Worm (Caenorhabditis elegans): ENCODE data around the gene M163.10.

Gene M163.10

ce11 chrX:14481637-14482036 lies 10.8 kb downstream of the M163.10 start:
- TF ChIP-seq lin-39 (tag; optimal IDR thresholded peaks at IDR 0.05) (no peak), nhr-237 (tag; optimal IDR thresholded peaks at IDR 0.05) (no peak), ceh-82 (tag; optimal IDR thresholded peaks at IDR 0.05) (no peak), nhr-25 (tag; optimal IDR thresholded peaks at IDR 0.05) (no peak), snpc-4 (tag; optimal IDR thresholded peaks at IDR 0.05) (peak; percentile 70), fos-1 (tag; optimal IDR thresholded peaks at IDR 0.05) (no peak), sem-4 (tag; optimal IDR thresholded peaks at IDR 0.05) (no peak)

- no peak for TF ChIP-seq snpc-4 (tag; optimal IDR thresholded peaks at IDR 0.05)
- no peak for TF ChIP-seq unc-62 (GFP tag; optimal IDR thresholded peaks at IDR 0.05)
- TF ChIP-seq ceh-16 (tag; optimal IDR thresholded peaks at IDR 0.05): no peak
- no peak for TF ChIP-seq alr-1 (tag; optimal IDR thresholded peaks at IDR 0.05)
- no peak for TF ChIP-seq sem-4 (tag; optimal IDR thresholded peaks at IDR 0.05)
- TF ChIP-seq Y55F3AM.14 (GFP tag; optimal IDR thresholded peaks at IDR 0.05): no peak
- TF ChIP-seq nhr-10 (tag; optimal IDR thresholded peaks at IDR 0.05): no peak
- TF ChIP-seq ama-1 (optimal IDR thresholded peaks at IDR 0.05): no peak
- TF ChIP-seq blmp-1 (tag; optimal IDR thresholded peaks at IDR 0.05; ENCODE audit: insufficient read depth): no peak
- TF ChIP-seq nhr-25 (tag; optimal IDR thresholded peaks at IDR 0.05): no peak
- no peak for TF ChIP-seq nhr-21 (tag; optimal IDR thresholded peaks at IDR 0.05)
- TF ChIP-seq elt-1 (tag; optimal IDR thresholded peaks at IDR 0.05): no peak
Measured at ce11 chrX:14484827-14485226, 14.0 kb downstream of the M163.10 start, which contains the start of gene M163.8. Gene M163.8 (plus strand): TSS chrX:14485127.

DNA sequence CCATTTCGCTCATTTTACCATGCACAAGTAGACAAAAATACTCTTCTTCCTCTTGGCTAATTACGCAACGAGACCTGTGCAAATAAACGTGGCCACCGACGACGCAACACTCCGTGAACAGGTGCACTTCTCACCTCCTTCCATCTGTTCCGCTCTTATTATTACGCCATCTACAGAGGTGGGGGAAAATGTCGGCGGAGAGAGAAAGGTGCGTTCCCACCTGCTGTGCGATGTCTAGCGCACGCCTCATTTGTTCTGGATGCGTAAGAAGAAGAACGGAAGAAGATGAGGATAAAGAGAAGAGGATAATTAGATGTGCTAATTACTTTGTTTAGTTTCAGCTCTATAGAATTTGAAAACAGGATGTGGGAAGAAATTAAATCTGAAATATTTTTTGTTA lies 15.7 kb downstream of the M163.10 start:
- no peak for TF ChIP-seq nhr-6 (tag; optimal IDR thresholded peaks at IDR 0.05)
- TF ChIP-seq peb-1 (tag; optimal IDR thresholded peaks at IDR 0.05): no peak
- TF ChIP-seq dmd-4 (tag; optimal IDR thresholded peaks at IDR 0.05): no peak
- no peak for TF ChIP-seq unc-55 (GFP tag; optimal IDR thresholded peaks at IDR 0.05)
- no peak for TF ChIP-seq fos-1 (tag; optimal IDR thresholded peaks at IDR 0.05)
- no peak for TF ChIP-seq nhr-237 (tag; optimal IDR thresholded peaks at IDR 0.05)
- no peak for TF ChIP-seq nhr-11 (tag; optimal IDR thresholded peaks at IDR 0.05)
- no peak for TF ChIP-seq snpc-4 (tag; optimal IDR thresholded peaks at IDR 0.05)
- TF ChIP-seq F13H6.1 (tag; optimal IDR thresholded peaks at IDR 0.05): no peak
- TF ChIP-seq ztf-11 (tag; optimal IDR thresholded peaks at IDR 0.05): no peak
- no peak for TF ChIP-seq unc-39 (tag; optimal IDR thresholded peaks at IDR 0.05)
- no peak for TF ChIP-seq Y55F3AM.14 (GFP tag; optimal IDR thresholded peaks at IDR 0.05)

DNA sequence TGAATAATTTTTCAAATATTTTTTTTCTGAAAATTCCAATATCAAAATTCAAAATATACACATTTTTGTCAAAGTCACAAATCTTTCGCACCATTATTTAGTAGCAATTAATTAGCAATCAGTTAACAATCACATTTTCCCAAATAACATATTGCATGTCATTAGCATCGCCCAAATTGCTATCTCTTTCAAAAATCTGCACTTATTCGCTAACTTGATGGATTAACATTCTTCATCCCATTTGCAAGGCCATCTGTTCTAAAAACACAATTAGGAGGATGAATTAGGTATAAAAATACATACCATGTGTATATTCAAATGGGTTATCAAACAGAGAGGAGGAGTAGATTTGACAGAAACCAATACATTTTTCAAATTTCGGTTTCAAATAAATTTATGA lies 16.5 kb downstream of the M163.10 start:
- TF ChIP-seq mab-5 (tag; optimal IDR thresholded peaks at IDR 0.05): peak; percentile 72
- peak; percentile 87 for TF ChIP-seq lin-39 (tag; optimal IDR thresholded peaks at IDR 0.05)
- no peak for TF ChIP-seq nhr-12 (tag; optimal IDR thresholded peaks at IDR 0.05)
- peak; percentile 23 for TF ChIP-seq sma-9 (GFP tag; optimal IDR thresholded peaks at IDR 0.05)
- TF ChIP-seq sma-9 (tag; optimal IDR thresholded peaks at IDR 0.05): no peak
- TF ChIP-seq nhr-25 (tag; optimal IDR thresholded peaks at IDR 0.05): peak; percentile 51
- no peak for TF ChIP-seq sma-3 (GFP tag; optimal IDR thresholded peaks at IDR 0.05)
- TF ChIP-seq ceh-16 (tag; optimal IDR thresholded peaks at IDR 0.05): peak; percentile 98
- no peak for TF ChIP-seq nhr-11 (tag; optimal IDR thresholded peaks at IDR 0.05)

- peak; percentile 35 for TF ChIP-seq mab-5 (tag; optimal IDR thresholded peaks at IDR 0.05)
- no peak for TF ChIP-seq sma-9 (GFP tag; optimal IDR thresholded peaks at IDR 0.05)
- TF ChIP-seq sma-9 (tag; optimal IDR thresholded peaks at IDR 0.05): no peak
Measured at ce11 chrX:14487832-14488231, 17.0 kb downstream of the M163.10 start.

DNA sequence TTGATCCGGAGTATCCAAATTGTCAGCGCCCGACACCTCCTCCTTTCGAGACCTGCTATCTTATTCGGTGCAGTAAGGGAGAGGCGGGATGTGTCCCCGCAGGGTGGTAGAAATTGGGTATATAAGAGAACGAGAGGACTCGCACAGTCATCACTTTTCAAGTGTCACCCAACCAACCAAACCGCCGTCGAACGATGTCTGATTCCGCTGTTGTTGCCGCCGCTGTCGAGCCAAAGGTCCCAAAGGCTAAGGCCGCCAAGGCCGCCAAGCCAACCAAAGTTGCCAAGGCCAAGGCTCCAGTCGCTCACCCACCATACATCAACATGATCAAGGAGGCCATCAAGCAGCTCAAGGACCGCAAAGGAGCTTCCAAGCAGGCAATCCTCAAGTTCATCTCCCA lies 19.2 kb downstream of the M163.10 start, which contains the start of gene his-24:
his-24 (plus strand) TSS at position 150 of the 400 bp plus-strand sequence.
- TF ChIP-seq peb-1 (tag; optimal IDR thresholded peaks at IDR 0.05) (no peak), C34F6.9 (tag; optimal IDR thresholded peaks at IDR 0.05) (peak; percentile 63), lsy-2 (tag; optimal IDR thresholded peaks at IDR 0.05) (peak; percentile 20 to 73), nhr-237 (tag; optimal IDR thresholded peaks at IDR 0.05) (no peak), ceh-16 (tag; optimal IDR thresholded peaks at IDR 0.05) (peak; percentile 63), nhr-21 (tag; optimal IDR thresholded peaks at IDR 0.05) (peak; percentile 53), unc-55 (GFP tag; optimal IDR thresholded peaks at IDR 0.05) (peak; percentile 76), mdl-1 (tag; optimal IDR thresholded peaks at IDR 0.05) (peak in 1 of 2 experiments; percentile 32), ztf-1 (GFP tag; conservative IDR thresholded peaks at IDR 0.05) (no peak), fos-1 (tag; optimal IDR thresholded peaks at IDR 0.05) (peak; percentile 93), snpc-4 (tag; optimal IDR thresholded peaks at IDR 0.05) (peak; percentile 69), lin-13 (GFP tag; optimal IDR thresholded peaks at IDR 0.05) (peak; percentile 73), ztf-11 (tag; optimal IDR thresholded peaks at IDR 0.05) (no peak), alr-1 (tag; optimal IDR thresholded peaks at IDR 0.05) (no peak), lin-11 (tag; optimal IDR thresholded peaks at IDR 0.05) (peak; percentile 53), nhr-25 (tag; optimal IDR thresholded peaks at IDR 0.05) (peak; percentile 85), sma-3 (GFP tag; optimal IDR thresholded peaks at IDR 0.05) (peak; percentile 60), egl-27 (tag; optimal IDR thresholded peaks at IDR 0.05) (peak; percentile 28), zag-1 (tag; optimal IDR thresholded peaks at IDR 0.05) (peak; percentile 65), elt-1 (tag; optimal IDR thresholded peaks at IDR 0.05) (no peak), skn-1 (tag; optimal IDR thresholded peaks at IDR 0.05) (no peak), ztf-4 (tag; optimal IDR thresholded peaks at IDR 0.05) (peak; percentile 11), sma-9 (GFP tag; optimal IDR thresholded peaks at IDR 0.05) (peak; percentile 87), sma-9 (tag; optimal IDR thresholded peaks at IDR 0.05) (no peak), sem-4 (tag; optimal IDR thresholded peaks at IDR 0.05) (peak; percentile 72), nhr-129 (tag; optimal IDR thresholded peaks at IDR 0.05) (peak; percentile 80), ama-1 (optimal IDR thresholded peaks at IDR 0.05) (peak; percentile 26), nhr-6 (tag; optimal IDR thresholded peaks at IDR 0.05) (peak; percentile 48), F13H6.1 (tag; optimal IDR thresholded peaks at IDR 0.05) (peak; percentile 58), mab-5 (tag; optimal IDR thresholded peaks at IDR 0.05) (peak; percentile 50)

All from whole organism, L2 larva.